Fruit fly (Drosophila melanogaster) whole organism, embryonic: Measurements from ENCODE around the gene CG6733.

Experiments used
- CG10267 ChIP-seq: fragments of 200-800 bp; sonication (Bioruptor generic); optimal IDR thresholded peaks from 2 replicates; lab custom pipeline; 2018; ENCODE audit warnings: missing biosample characterization, mild to moderate bottlenecking, missing genetic modification characterization, moderate library complexity
- CG10431 ChIP-seq: fragments of 200-800 bp; sonication (Bioruptor generic); optimal IDR thresholded peaks from 3 replicates; lab custom pipeline; 2018; ENCODE audit warnings: missing biosample characterization, mild to moderate bottlenecking, missing genetic modification characterization
- CG10543 ChIP-seq: fragments of 200-800 bp; sonication (Bioruptor generic); optimal IDR thresholded peaks from 3 replicates; lab custom pipeline; 2017; ENCODE audit warnings: missing biosample characterization, mild to moderate bottlenecking, missing genetic modification characterization, moderate library complexity
- CG10654 ChIP-seq: fragments of 200-800 bp; sonication (Bioruptor generic); optimal IDR thresholded peaks from 2 replicates; lab custom pipeline; 2016; ENCODE audit warnings: missing biosample characterization, missing genetic modification characterization
- CG11695 ChIP-seq: fragments of 200-800 bp; sonication (Bioruptor generic); IDR thresholded peaks from 3 replicates; pipeline ENCODE4 v1.3.6; 2022; ENCODE audit warnings: missing biosample characterization, missing genetic modification characterization
- CG12299 ChIP-seq: fragments of 200-800 bp; sonication (Bioruptor generic); optimal IDR thresholded peaks from 2 replicates; lab custom pipeline; 2018; ENCODE audit warnings: missing biosample characterization, mild to moderate bottlenecking, missing genetic modification characterization
- CG13287 ChIP-seq: fragments of 200-800 bp; sonication (Bioruptor generic); IDR thresholded peaks from 2 replicates; pipeline ENCODE4 v1.3.6; 2022; ENCODE audit warnings: missing biosample characterization, missing genetic modification characterization; ENCODE audit not compliant: partially characterized antibody
- CG17186 ChIP-seq: fragments of 200-800 bp; sonication (Bioruptor generic); optimal IDR thresholded peaks from 3 replicates; lab custom pipeline; 2017; ENCODE audit warnings: missing biosample characterization, missing genetic modification reagents, missing genetic modification characterization
- CG30020 ChIP-seq: fragments of 200-800 bp; optimal IDR thresholded peaks from 2 replicates; lab custom pipeline; 2019; ENCODE audit warnings: missing biosample characterization, mild to moderate bottlenecking, missing genetic modification characterization, moderate library complexity
- CG3065 ChIP-seq: fragments of 200-800 bp; sonication (Bioruptor generic); optimal IDR thresholded peaks from 2 replicates; lab custom pipeline; 2016; ENCODE audit warnings: missing biosample characterization, missing genetic modification characterization
- CG4282 ChIP-seq: fragments of 200-800 bp; sonication (Bioruptor generic); optimal IDR thresholded peaks from 2 replicates; lab custom pipeline; 2016; ENCODE audit warnings: missing biosample characterization, missing genetic modification characterization
- CG4360 ChIP-seq: fragments of 200-800 bp; sonication (Bioruptor generic); IDR thresholded peaks from 2 replicates; pipeline ENCODE4 v1.3.6; 2022; ENCODE audit warnings: missing biosample characterization, missing genetic modification characterization
- CG6791 ChIP-seq: fragments of 200-800 bp; sonication (Bioruptor generic); IDR thresholded peaks from 3 replicates; pipeline ENCODE4 v1.3.6; 2022; ENCODE audit warnings: missing biosample characterization, missing genetic modification characterization; ENCODE audit not compliant: partially characterized antibody
- CG7372 ChIP-seq: fragments of 200-800 bp; sonication (Bioruptor generic); IDR thresholded peaks from 2 replicates; pipeline ENCODE4 v1.3.6; 2022; ENCODE audit warnings: missing biosample characterization, missing genetic modification characterization
- CG9876 ChIP-seq: fragments of 200-800 bp; sonication (Bioruptor generic); optimal IDR thresholded peaks from 2 replicates; lab custom pipeline; 2016; ENCODE audit warnings: missing biosample characterization, missing genetic modification characterization
- Camta ChIP-seq: fragments of 200-800 bp; sonication (Bioruptor generic); optimal IDR thresholded peaks from 2 replicates; lab custom pipeline; 2016; ENCODE audit warnings: missing biosample characterization, missing genetic modification characterization
- Dfd ChIP-seq, 2 experiments: fragments of >200 bp; optimal IDR thresholded peaks; 2 replicates each; lab custom pipeline; 2017; ENCODE audit warnings: missing biosample characterization in 2 of 2, missing genetic modification characterization in 2 of 2
- Gug ChIP-seq: fragments of 200-800 bp; sonication (Bioruptor generic); IDR thresholded peaks from 4 replicates; pipeline ENCODE4 v1.3.6; 2022; ENCODE audit warnings: missing biosample characterization, missing genetic modification characterization
- Hr78 ChIP-seq, 2 experiments: fragments of 200-800 bp in 1 of 2; fragments of >200 bp in 1 of 2; sonication (Bioruptor generic) in 1 of 2; optimal IDR thresholded peaks; 2 replicates each; lab custom pipeline; 2017 to 2019; ENCODE audit warnings: missing biosample characterization in 2 of 2, missing genetic modification characterization in 2 of 2, mild to moderate bottlenecking in 1 of 2, moderate library complexity in 1 of 2
- MESR4 ChIP-seq: fragments of 200-800 bp; sonication (Bioruptor generic); optimal IDR thresholded peaks from 2 replicates; lab custom pipeline; 2018; ENCODE audit warnings: missing biosample characterization, mild to moderate bottlenecking, missing genetic modification characterization, moderate library complexity
- Max ChIP-seq: fragments of 200-800 bp; sonication (Bioruptor generic); optimal IDR thresholded peaks from 2 replicates; lab custom pipeline; 2016; ENCODE audit warnings: missing biosample characterization, mild to moderate bottlenecking, missing genetic modification characterization
- Nf-YC ChIP-seq: fragments of 200-800 bp; optimal IDR thresholded peaks from 3 replicates; lab custom pipeline; 2019; ENCODE audit warnings: missing biosample characterization, mild to moderate bottlenecking, missing genetic modification characterization, moderate library complexity
- NfI ChIP-seq: fragments of 200-800 bp; sonication (Bioruptor generic); optimal IDR thresholded peaks from 3 replicates; lab custom pipeline; 2018; ENCODE audit warnings: missing biosample characterization, mild to moderate bottlenecking, missing genetic modification characterization, moderate library complexity
- Oaz ChIP-seq: fragments of 200-800 bp; sonication (Bioruptor generic); IDR thresholded peaks from 2 replicates; pipeline ENCODE4 v1.3.6; 2022; ENCODE audit warnings: missing biosample characterization, missing genetic modification characterization
- Sin3A ChIP-seq: fragments of >200 bp; optimal IDR thresholded peaks from 2 replicates; lab custom pipeline; 2018
- Xrp1 ChIP-seq: fragments of 200-800 bp; sonication (Bioruptor generic); IDR thresholded peaks from 2 replicates; pipeline ENCODE4 v1.3.6; 2022; ENCODE audit warnings: missing biosample characterization, missing genetic modification characterization
- ase ChIP-seq: fragments of 200-800 bp; sonication (Bioruptor generic); IDR thresholded peaks from 3 replicates; pipeline ENCODE4 v1.3.6; 2022; ENCODE audit warnings: missing biosample characterization, missing genetic modification characterization
- ash1 ChIP-seq: fragments of 200-800 bp; sonication (Bioruptor generic); optimal IDR thresholded peaks from 2 replicates; lab custom pipeline; 2018; ENCODE audit warnings: missing biosample characterization, mild to moderate bottlenecking, missing genetic modification characterization
- az2 ChIP-seq: fragments of 200-800 bp; sonication (Bioruptor generic); optimal IDR thresholded peaks from 3 replicates; lab custom pipeline; 2016; ENCODE audit warnings: missing biosample characterization, missing genetic modification characterization
- bcd ChIP-seq: fragments of 200-800 bp; sonication (Bioruptor generic); optimal IDR thresholded peaks from 2 replicates; lab custom pipeline; 2017; ENCODE audit warnings: missing biosample characterization, mild to moderate bottlenecking, missing genetic modification characterization
- bsh ChIP-seq, 2 experiments: fragments of 200-800 bp; sonication (Bioruptor generic); optimal IDR thresholded peaks; 2 replicates each; lab custom pipeline; 2017 to 2018; ENCODE audit warnings: mild to moderate bottlenecking in 2 of 2, missing biosample characterization in 2 of 2, missing genetic modification characterization in 2 of 2, moderate library complexity in 1 of 2
- cas ChIP-seq: fragments of 200-800 bp; sonication (Bioruptor generic); IDR thresholded peaks from 2 replicates; pipeline ENCODE4 v1.3.6; 2022; ENCODE audit warnings: missing biosample characterization, missing genetic modification characterization
- chm ChIP-seq: fragments of 200-800 bp; sonication (Bioruptor generic); IDR thresholded peaks from 2 replicates; pipeline ENCODE4 v1.3.6; 2022; ENCODE audit warnings: missing biosample characterization, missing genetic modification characterization
- danr ChIP-seq: fragments of 200-800 bp; sonication (Bioruptor generic); IDR thresholded peaks from 2 replicates; pipeline ENCODE4 v1.3.6; 2022; ENCODE audit warnings: missing biosample characterization, missing genetic modification characterization
- eyg ChIP-seq: fragments of 200-800 bp; sonication (Bioruptor generic); optimal IDR thresholded peaks from 3 replicates; lab custom pipeline; 2016; ENCODE audit warnings: missing biosample characterization, missing genetic modification characterization
- gcm ChIP-seq: fragments of 200-800 bp; sonication (Bioruptor generic); optimal IDR thresholded peaks from 2 replicates; lab custom pipeline; 2019; ENCODE audit warnings: missing biosample characterization, mild to moderate bottlenecking, missing genetic modification characterization, moderate library complexity
- ken ChIP-seq: fragments of 200-800 bp; sonication (Bioruptor generic); IDR thresholded peaks from 3 replicates; pipeline ENCODE4 v1.3.6; 2022; ENCODE audit warnings: missing biosample characterization, missing genetic modification characterization
- klu ChIP-seq: fragments of 200-800 bp; sonication (Bioruptor generic); IDR thresholded peaks from 2 replicates; pipeline ENCODE4 v1.3.6; 2022; ENCODE audit warnings: missing biosample characterization, missing genetic modification characterization
- lbe ChIP-seq: fragments of 200-800 bp; sonication (Bioruptor generic); optimal IDR thresholded peaks from 2 replicates; lab custom pipeline; 2016; ENCODE audit warnings: missing biosample characterization, mild to moderate bottlenecking, missing genetic modification characterization
- lilli ChIP-seq: fragments of 200-800 bp; sonication (Bioruptor generic); optimal IDR thresholded peaks from 3 replicates; lab custom pipeline; 2016; ENCODE audit warnings: missing biosample characterization, missing genetic modification characterization
- mld ChIP-seq: fragments of 200-800 bp; sonication (Bioruptor generic); IDR thresholded peaks from 3 replicates; pipeline ENCODE4 v1.3.6; 2022; ENCODE audit warnings: missing biosample characterization, missing genetic modification characterization; ENCODE audit not compliant: partially characterized antibody
- peb ChIP-seq: fragments of 200-800 bp; sonication (Bioruptor generic); IDR thresholded peaks from 2 replicates; pipeline ENCODE4 v1.3.6; 2022; ENCODE audit warnings: missing biosample characterization, missing genetic modification characterization
- pzg ChIP-seq: fragments of 200-800 bp; sonication (Bioruptor generic); optimal IDR thresholded peaks from 3 replicates; lab custom pipeline; 2018; ENCODE audit warnings: missing biosample characterization, mild to moderate bottlenecking, missing genetic modification characterization, moderate library complexity
- rib ChIP-seq: fragments of 200-800 bp; sonication (Bioruptor generic); IDR thresholded peaks from 2 replicates; pipeline ENCODE4 v1.3.6; 2022; ENCODE audit warnings: missing biosample characterization, missing genetic modification characterization
- ssp ChIP-seq: fragments of 200-800 bp; sonication (Bioruptor generic); IDR thresholded peaks from 2 replicates; pipeline ENCODE4 v1.3.6; 2022; ENCODE audit warnings: missing biosample characterization, missing genetic modification characterization
- tap ChIP-seq: fragments of 200-800 bp; optimal IDR thresholded peaks from 3 replicates; lab custom pipeline; 2019; ENCODE audit warnings: missing biosample characterization, mild to moderate bottlenecking, missing genetic modification characterization, moderate library complexity
- ttk ChIP-seq: fragments of 200-800 bp; sonication (Bioruptor generic); IDR thresholded peaks from 2 replicates; pipeline ENCODE4 v2.1.2; 2022; ENCODE audit warnings: missing biosample characterization, missing genetic modification characterization
- twi ChIP-seq: fragments of 200-800 bp; optimal IDR thresholded peaks from 2 replicates; lab custom pipeline; 2019; ENCODE audit warnings: missing biosample characterization, mild to moderate bottlenecking, missing genetic modification characterization, moderate library complexity
- tx ChIP-seq: fragments of 200-800 bp; sonication (Bioruptor generic); optimal IDR thresholded peaks from 2 replicates; lab custom pipeline; 2016; ENCODE audit warnings: missing biosample characterization, missing genetic modification characterization
- wdn ChIP-seq: fragments of 200-800 bp; sonication (Bioruptor generic); IDR thresholded peaks from 2 replicates; pipeline ENCODE4 v1.3.6; 2022; ENCODE audit warnings: missing biosample characterization, missing genetic modification characterization
- wek ChIP-seq: fragments of 200-800 bp; sonication (Bioruptor generic); optimal IDR thresholded peaks from 3 replicates; lab custom pipeline; 2018; ENCODE audit warnings: missing biosample characterization, mild to moderate bottlenecking, missing genetic modification characterization, moderate library complexity
- zen ChIP-seq: fragments of 200-800 bp; sonication (Bioruptor generic); optimal IDR thresholded peaks from 3 replicates; lab custom pipeline; 2018; ENCODE audit warnings: missing biosample characterization, mild to moderate bottlenecking, missing genetic modification characterization, moderate library complexity
- zf30C ChIP-seq: fragments of 200-800 bp; sonication (Bioruptor generic); optimal IDR thresholded peaks from 3 replicates; lab custom pipeline; 2018; ENCODE audit warnings: missing biosample characterization, mild to moderate bottlenecking, missing genetic modification characterization

The CG6733 gene

DNA sequence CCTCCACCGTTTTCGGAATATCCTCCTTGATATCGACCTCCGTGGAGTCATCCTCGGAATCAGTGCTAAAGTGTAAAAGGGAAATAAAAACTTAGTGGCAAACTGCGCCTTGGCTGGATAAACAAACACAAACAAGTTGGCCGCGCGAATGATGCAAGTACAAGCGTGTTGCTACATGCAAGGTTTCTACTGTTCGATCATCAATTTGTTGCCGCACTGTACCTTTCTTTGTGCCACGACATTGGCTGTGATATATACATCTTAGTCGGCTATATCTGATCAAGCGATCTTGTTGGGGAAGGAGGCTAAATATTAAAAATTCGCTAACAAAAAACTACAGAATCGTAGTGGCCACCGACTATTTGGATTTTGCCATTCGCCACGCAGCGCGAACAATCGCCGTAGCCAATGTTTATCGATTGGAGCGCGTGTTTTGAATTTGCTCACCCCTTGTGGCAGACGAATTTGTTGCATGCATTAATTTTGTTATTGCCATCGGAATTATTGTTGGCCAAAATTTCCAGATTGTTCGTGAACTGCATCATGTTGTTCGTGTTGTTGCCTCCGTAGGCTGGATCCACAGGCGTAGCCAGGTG lies 44.3 kb upstream of the CG6733 start (continued):
- TF ChIP-seq zen (tag; lab: Kevin White, UChicago) (no peak), ash1 (GFP tag; lab: Kevin White, UChicago) (no peak), az2 (GFP tag; lab: Kevin White, UChicago) (no peak), chm (no peak), klu (GFP tag; lab: Robert Waterston, UW) (no peak), eyg (GFP tag; lab: Kevin White, UChicago) (no peak), wdn (GFP tag; lab: Robert Waterston, UW) (no peak), CG30020 (tag; lab: Kevin White, UChicago) (no peak), lilli (GFP tag; lab: Kevin White, UChicago) (no peak), Dfd (GFP tag; optimal IDR thresholded peaks at IDR 0.05; lab: Kevin White, UChicago) (no peak), ttk (GFP tag; lab: Robert Waterston, UW) (no peak), CG10431 (GFP tag; lab: Kevin White, UChicago) (no peak), Xrp1 (GFP tag; lab: Robert Waterston, UW) (no peak), CG10267 (no peak), Gug (no peak), Oaz (GFP tag; lab: Robert Waterston, UW) (no peak), CG4282 (GFP tag; lab: Kevin White, UChicago) (no peak), Max (GFP tag; lab: Kevin White, UChicago) (no peak), CG13287 (GFP tag; lab: Robert Waterston, UW) (peak; percentile 5), ase (GFP tag; lab: Robert Waterston, UW) (no peak), ken (GFP tag; lab: Robert Waterston, UW) (no peak), gcm (no peak), Nf-YC (tag; lab: Kevin White, UChicago) (no peak), rib (GFP tag; lab: Robert Waterston, UW) (no peak), lbe (GFP tag; lab: Kevin White, UChicago) (no peak), peb (GFP tag; lab: Robert Waterston, UW) (no peak), Hr78 (GFP tag; optimal IDR thresholded peaks at IDR 0.05; lab: Kevin White, UChicago) (no peak), tap (tag; lab: Kevin White, UChicago) (no peak), MESR4 (peak; percentile 34), CG3065 (no peak), pzg (GFP tag; lab: Kevin White, UChicago) (peak; percentile 47), Sin3A (lab: Kevin White, UChicago) (no peak), CG7372 (GFP tag; lab: Robert Waterston, UW) (no peak), CG10654 (no peak), NfI (GFP tag; lab: Kevin White, UChicago) (no peak), zf30C (GFP tag; lab: Kevin White, UChicago) (no peak), CG6791 (GFP tag; lab: Robert Waterston, UW) (peak; percentile 43; the same call in 1 of the 3 replicates), ssp (GFP tag; lab: Robert Waterston, UW) (no peak), CG12299 (tag; lab: Kevin White, UChicago) (no peak), CG17186 (GFP tag; lab: Kevin White, UChicago) (no peak), danr (GFP tag; lab: Robert Waterston, UW) (no peak)

DNA sequence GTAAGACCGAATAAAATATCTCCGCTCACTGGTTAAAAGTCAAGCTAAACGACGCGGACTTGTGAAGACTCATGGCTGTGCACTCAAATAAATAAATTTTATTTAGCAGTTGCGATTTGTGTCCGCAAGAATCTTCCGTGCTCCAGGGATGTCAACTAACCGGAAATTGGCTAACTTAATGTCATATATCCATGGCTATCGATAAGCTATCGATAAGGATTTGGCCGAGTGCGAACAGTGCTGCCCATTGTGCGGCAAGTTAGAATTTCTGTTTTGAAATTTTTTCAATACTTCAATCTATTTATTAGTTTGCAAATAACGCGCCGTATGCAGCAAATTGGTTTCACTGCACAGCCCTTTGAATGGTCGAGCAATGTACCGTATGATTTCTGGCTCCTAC lies 43.6 kb upstream of the CG6733 start, which contains the start of gene p53:
Gene p53, minus strand, starts transcription at position 147 of the 400 bp plus-strand sequence.
- peak; percentile 47 for TF ChIP-seq CG9876 (GFP tag; lab: Kevin White, UChicago)
- TF ChIP-seq bcd (GFP tag; lab: Kevin White, UChicago), result peak; percentile 89
- TF ChIP-seq CG11695 (GFP tag; lab: Robert Waterston, UW), result no peak
- no peak for TF ChIP-seq mld (GFP tag; lab: Robert Waterston, UW)
- peak in 1 of 2 experiments; percentile 64 for TF ChIP-seq bsh (GFP tag; optimal IDR thresholded peaks at IDR 0.05; lab: Kevin White, UChicago)
- no peak for TF ChIP-seq cas (GFP tag; lab: Robert Waterston, UW)
- peak; percentile 83 for TF ChIP-seq Camta
- TF ChIP-seq CG4360 (GFP tag; lab: Robert Waterston, UW), result peak; percentile 46
- peak; percentile 65 for TF ChIP-seq CG10543 (GFP tag; lab: Kevin White, UChicago)
- TF ChIP-seq twi (tag; lab: Kevin White, UChicago), result peak; percentile 49
- peak; percentile 12 for TF ChIP-seq tx
- TF ChIP-seq Max (GFP tag; lab: Kevin White, UChicago), result peak; percentile 70
- peak; percentile 81 for TF ChIP-seq wek (GFP tag; lab: Kevin White, UChicago)
